Fruit fly (Drosophila melanogaster): ENCODE data around the gene Agpat1.

The Agpat1 gene

dm6 chrX:12741914-12742650, 23.0 kb upstream of the Agpat1 start, which contains the start of gene Smr:
Smr (minus strand) TSS chrX:12742618.
- TF ChIP-seq CG10348 (GFP tag; IDR thresholded peaks at IDR 0.05) (no peak), CG8159 (tag; optimal IDR thresholded peaks at IDR 0.05) (no peak), Pif1B (GFP tag; optimal IDR thresholded peaks at IDR 0.05) (no peak), fd96Ca (GFP tag; IDR thresholded peaks at IDR 0.05) (no peak), CG14655 (GFP tag; optimal IDR thresholded peaks at IDR 0.05) (no peak), CG12605 (GFP tag; IDR thresholded peaks at IDR 0.05) (no peak), CG8301 (tag; optimal IDR thresholded peaks at IDR 0.05) (no peak), CG32121 (GFP tag; IDR thresholded peaks at IDR 0.05) (no peak), EcR (GFP tag; optimal IDR thresholded peaks at IDR 0.05) (peak; percentile 25), Ets98B (GFP tag; IDR thresholded peaks at IDR 0.05) (peak; percentile 17; the same call in 1 of the 2 replicates), CG4496 (GFP tag; IDR thresholded peaks at IDR 0.05) (peak; percentile 54; the same call in 1 of the 3 replicates), rn (GFP tag; IDR thresholded peaks at IDR 0.05) (no peak), D1 (tag; optimal IDR thresholded peaks at IDR 0.05) (no peak), Pif1A (GFP tag; optimal IDR thresholded peaks at IDR 0.05) (no peak)

- TF ChIP-seq CG4496 (GFP tag; IDR thresholded peaks at IDR 0.05), result peak; percentile 33; the same call in 1 of the 3 replicates
- TF ChIP-seq CG12605 (GFP tag; IDR thresholded peaks at IDR 0.05), result peak; percentile 34; the same call in 1 of the 2 replicates
- TF ChIP-seq CG15710 (tag; optimal IDR thresholded peaks at IDR 0.05), result no peak
- TF ChIP-seq CG34367 (tag; optimal IDR thresholded peaks at IDR 0.05), result no peak
- TF ChIP-seq fd96Ca (GFP tag; IDR thresholded peaks at IDR 0.05), result no peak
Measured at dm6 chrX:12742651-12743020, 22.4 kb upstream of the Agpat1 start.

dm6 chrX:12743296-12743695, 21.8 kb upstream of the Agpat1 start:
- TF ChIP-seq EcR (GFP tag; optimal IDR thresholded peaks at IDR 0.05) (no peak), Ets98B (GFP tag; IDR thresholded peaks at IDR 0.05) (peak; percentile 60), D1 (tag; optimal IDR thresholded peaks at IDR 0.05) (no peak), Pif1A (GFP tag; optimal IDR thresholded peaks at IDR 0.05) (no peak), rn (GFP tag; IDR thresholded peaks at IDR 0.05) (peak; percentile 68; the same call in 1 of the 2 replicates), gl (tag; optimal IDR thresholded peaks at IDR 0.05) (no peak), CG17806 (tag; optimal IDR thresholded peaks at IDR 0.05) (no peak), CG8301 (tag; optimal IDR thresholded peaks at IDR 0.05) (no peak), CG13204 (GFP tag; optimal IDR thresholded peaks at IDR 0.05) (no peak), fd96Ca (GFP tag; IDR thresholded peaks at IDR 0.05) (peak; percentile 27; the same call in 1 of the 3 replicates), CG8159 (tag; optimal IDR thresholded peaks at IDR 0.05) (no peak), CG14655 (GFP tag; optimal IDR thresholded peaks at IDR 0.05) (peak; percentile 35), Snoo (tag; optimal IDR thresholded peaks at IDR 0.05) (no peak), CG4496 (GFP tag; IDR thresholded peaks at IDR 0.05) (peak; percentile 74; the same call in 2 of the 3 replicates), CG9948 (tag; optimal IDR thresholded peaks at IDR 0.05) (no peak), CG15710 (tag; optimal IDR thresholded peaks at IDR 0.05) (no peak), Pif1B (GFP tag; optimal IDR thresholded peaks at IDR 0.05) (no peak), CG10348 (GFP tag; IDR thresholded peaks at IDR 0.05) (no peak), CG32121 (GFP tag; IDR thresholded peaks at IDR 0.05) (peak; percentile 66), CG12605 (GFP tag; IDR thresholded peaks at IDR 0.05) (peak; percentile 70)

- TF ChIP-seq Snoo (tag; optimal IDR thresholded peaks at IDR 0.05) (no peak), rn (GFP tag; IDR thresholded peaks at IDR 0.05) (peak; percentile 44; the same call in 1 of the 2 replicates), CG12605 (GFP tag; IDR thresholded peaks at IDR 0.05) (peak; percentile 88), CG32121 (GFP tag; IDR thresholded peaks at IDR 0.05) (peak; percentile 66), Pif1A (GFP tag; optimal IDR thresholded peaks at IDR 0.05) (peak; percentile 66), fd96Ca (GFP tag; IDR thresholded peaks at IDR 0.05) (peak; percentile 83; the same call in 2 of the 3 replicates), D1 (tag; optimal IDR thresholded peaks at IDR 0.05) (no peak), CG10348 (GFP tag; IDR thresholded peaks at IDR 0.05) (no peak), Ets98B (GFP tag; IDR thresholded peaks at IDR 0.05) (peak; percentile 75), CG17806 (tag; optimal IDR thresholded peaks at IDR 0.05) (peak; percentile 25), CG15710 (tag; optimal IDR thresholded peaks at IDR 0.05) (peak; percentile 22), CG13204 (GFP tag; optimal IDR thresholded peaks at IDR 0.05) (peak; percentile 21), CG4496 (GFP tag; IDR thresholded peaks at IDR 0.05) (peak; percentile 90), CG14655 (GFP tag; optimal IDR thresholded peaks at IDR 0.05) (peak; percentile 34), CG9948 (tag; optimal IDR thresholded peaks at IDR 0.05) (peak; percentile 27), CG34367 (tag; optimal IDR thresholded peaks at IDR 0.05) (no peak), Pif1B (GFP tag; optimal IDR thresholded peaks at IDR 0.05) (peak; percentile 41), gl (tag; optimal IDR thresholded peaks at IDR 0.05) (peak; percentile 22), CG8159 (tag; optimal IDR thresholded peaks at IDR 0.05) (no peak), EcR (GFP tag; optimal IDR thresholded peaks at IDR 0.05) (no peak), CG8301 (tag; optimal IDR thresholded peaks at IDR 0.05) (peak; percentile 15)
Measured at dm6 chrX:12744026-12744688, 20.9 kb upstream of the Agpat1 start, which contains the start of gene CG4004. CG4004 (plus strand) TSS chrX:12744212.

dm6 chrX:12745117-12745516, 19.9 kb upstream of the Agpat1 start:
- no peak for TF ChIP-seq gl (tag; optimal IDR thresholded peaks at IDR 0.05)
- no peak for TF ChIP-seq CG4496 (GFP tag; IDR thresholded peaks at IDR 0.05)
- TF ChIP-seq CG9948 (tag; optimal IDR thresholded peaks at IDR 0.05), result no peak
- TF ChIP-seq Ets98B (GFP tag; IDR thresholded peaks at IDR 0.05), result no peak
- no peak for TF ChIP-seq CG14655 (GFP tag; optimal IDR thresholded peaks at IDR 0.05)
- TF ChIP-seq CG8301 (tag; optimal IDR thresholded peaks at IDR 0.05), result no peak
- no peak for TF ChIP-seq rn (GFP tag; IDR thresholded peaks at IDR 0.05)
- TF ChIP-seq CG32121 (GFP tag; IDR thresholded peaks at IDR 0.05), result no peak
- TF ChIP-seq D1 (tag; optimal IDR thresholded peaks at IDR 0.05), result no peak
- no peak for TF ChIP-seq CG17806 (tag; optimal IDR thresholded peaks at IDR 0.05)
- TF ChIP-seq CG10348 (GFP tag; IDR thresholded peaks at IDR 0.05), result no peak
- no peak for TF ChIP-seq EcR (GFP tag; optimal IDR thresholded peaks at IDR 0.05)
- no peak for TF ChIP-seq fd96Ca (GFP tag; IDR thresholded peaks at IDR 0.05)
- TF ChIP-seq Pif1B (GFP tag; optimal IDR thresholded peaks at IDR 0.05), result no peak
